Worm (Caenorhabditis elegans) whole organism, L4/young adult: ENCODE data around the gene rft-2.

Experiments used
- dao-5 ChIP-seq: sonication (generic microtip); optimal IDR thresholded peaks from 2 replicates; lab custom pipeline; 2016; ENCODE audit warnings: missing genotype, missing genetic modification characterization, moderate library complexity, missing compliant biosample characterization
- him-1 ChIP-seq: sonication (generic microtip); optimal IDR thresholded peaks from 2 replicates; lab custom pipeline; 2016; ENCODE audit warnings: missing genotype, missing genetic modification reagents, missing genetic modification characterization, missing compliant biosample characterization

ce11 chrV:4422127-4422526 lies 28.2 kb downstream of the rft-2 start, which contains the start of gene skr-7:
- TF ChIP-seq dao-5 (tag; lab: Kevin White, UChicago) (no peak), him-1 (tag; lab: Kevin White, UChicago) (no peak)
